Fruit fly (Drosophila melanogaster): Measurements from ENCODE around the gene CG3534.
A peak's percentile ranks its signal among the peaks of the same experiment; 100 is the strongest.

Gene CG3534

dm6 chr3R:16980958-16981623 is 15.2 kb upstream of the CG3534 start:
- no peak for TF ChIP-seq Hr83 (GFP tag; optimal IDR thresholded peaks at IDR 0.05; ENCODE audit: poor library complexity, severe bottlenecking)
- no peak for TF ChIP-seq CrebA (GFP tag; optimal IDR thresholded peaks at IDR 0.05; ENCODE audit: borderline replicate concordance)
- TF ChIP-seq GATAd (GFP tag; optimal IDR thresholded peaks at IDR 0.05) = no peak
- no peak for TF ChIP-seq rgr (GFP tag; optimal IDR thresholded peaks at IDR 0.05)
- TF ChIP-seq sv (GFP tag; optimal IDR thresholded peaks at IDR 0.05) = no peak
- no peak for TF ChIP-seq woc (GFP tag; optimal IDR thresholded peaks at IDR 0.05)
- no peak for TF ChIP-seq h (GFP tag; optimal IDR thresholded peaks at IDR 0.05)
- TF ChIP-seq sage (GFP tag; optimal IDR thresholded peaks at IDR 0.05) = no peak
- no peak for TF ChIP-seq HLH106 (tag; optimal IDR thresholded peaks at IDR 0.05)
- TF ChIP-seq Dif (GFP tag; optimal IDR thresholded peaks at IDR 0.05; ENCODE audit: partially characterized antibody) = no peak
- TF ChIP-seq fru (GFP tag; optimal IDR thresholded peaks at IDR 0.05) = no peak
- TF ChIP-seq CG32264 (GFP tag; optimal IDR thresholded peaks at IDR 0.05) = no peak
- TF ChIP-seq Sp1 (GFP tag; optimal IDR thresholded peaks at IDR 0.05) = no peak
- TF ChIP-seq br (GFP tag; optimal IDR thresholded peaks at IDR 0.05) = no peak
- no peak for TF ChIP-seq jim (GFP tag; optimal IDR thresholded peaks at IDR 0.05)
- TF ChIP-seq dsf (GFP tag; optimal IDR thresholded peaks at IDR 0.05; ENCODE audit: borderline replicate concordance) = no peak
- TF ChIP-seq Hnf4 (GFP tag; optimal IDR thresholded peaks at IDR 0.05) = no peak

- TF ChIP-seq psq (GFP tag; optimal IDR thresholded peaks at IDR 0.05) (peak; percentile 10), h (GFP tag; optimal IDR thresholded peaks at IDR 0.05) (peak; percentile 82), Mio (GFP tag; optimal IDR thresholded peaks at IDR 0.05) (no peak), Abd-B (GFP tag; optimal IDR thresholded peaks at IDR 0.05) (no peak), OdsH (GFP tag; optimal IDR thresholded peaks at IDR 0.05) (no peak), Sp1 (GFP tag; optimal IDR thresholded peaks at IDR 0.05) (peak; percentile 45), CG9705 (GFP tag; optimal IDR thresholded peaks at IDR 0.05) (no peak), N (GFP tag; optimal IDR thresholded peaks at IDR 0.05) (no peak), tai (GFP tag; optimal IDR thresholded peaks at IDR 0.05) (no peak), jim (GFP tag; optimal IDR thresholded peaks at IDR 0.05) (no peak), Hr83 (GFP tag; optimal IDR thresholded peaks at IDR 0.05; ENCODE audit: poor library complexity, severe bottlenecking) (peak; percentile 8), sv (GFP tag; optimal IDR thresholded peaks at IDR 0.05) (no peak), CG32264 (GFP tag; optimal IDR thresholded peaks at IDR 0.05) (no peak), HLH106 (tag; optimal IDR thresholded peaks at IDR 0.05) (no peak), Hr78 (GFP tag; optimal IDR thresholded peaks at IDR 0.05) (no peak), Dif (GFP tag; optimal IDR thresholded peaks at IDR 0.05; ENCODE audit: partially characterized antibody) (no peak), Jra (GFP tag; optimal IDR thresholded peaks at IDR 0.05) (peak; percentile 19), lola (GFP tag; optimal IDR thresholded peaks at IDR 0.05) (no peak), brk (GFP tag; optimal IDR thresholded peaks at IDR 0.05) (peak; percentile 79), CrebA (GFP tag; optimal IDR thresholded peaks at IDR 0.05; ENCODE audit: borderline replicate concordance) (no peak), ey (GFP tag; optimal IDR thresholded peaks at IDR 0.05) (no peak), fru (GFP tag; optimal IDR thresholded peaks at IDR 0.05) (no peak), rgr (GFP tag; optimal IDR thresholded peaks at IDR 0.05) (no peak), Rel (GFP tag; optimal IDR thresholded peaks at IDR 0.05) (no peak), Rel (tag; optimal IDR thresholded peaks at IDR 0.05) (peak; percentile 84), foxo (GFP tag; optimal IDR thresholded peaks at IDR 0.05) (peak in 1 of 2 experiments; percentile 15), dsf (GFP tag; optimal IDR thresholded peaks at IDR 0.05; ENCODE audit: borderline replicate concordance) (no peak), dl (GFP tag; optimal IDR thresholded peaks at IDR 0.05; ENCODE audit: insufficient read depth in 1 of 2, partially characterized antibody in 2 of 2) (peak in 1 of 2 experiments; percentile 45), woc (GFP tag; optimal IDR thresholded peaks at IDR 0.05) (no peak), usp (GFP tag; optimal IDR thresholded peaks at IDR 0.05) (no peak), br (GFP tag; optimal IDR thresholded peaks at IDR 0.05) (peak; percentile 11), dmrt93B (GFP tag; optimal IDR thresholded peaks at IDR 0.05) (no peak), Vsx2 (GFP tag; optimal IDR thresholded peaks at IDR 0.05; ENCODE audit: partially characterized antibody) (no peak), pan (optimal IDR thresholded peaks at IDR 0.05) (no peak), GATAd (GFP tag; optimal IDR thresholded peaks at IDR 0.05) (no peak), Hnf4 (GFP tag; optimal IDR thresholded peaks at IDR 0.05) (no peak), Myc (optimal IDR thresholded peaks at IDR 0.05) (no peak), sage (GFP tag; optimal IDR thresholded peaks at IDR 0.05) (no peak), Dfd (GFP tag; optimal IDR thresholded peaks at IDR 0.05) (no peak)
Observed at dm6 chr3R:16982108-16982707, 14.0 kb upstream of the CG3534 start, which contains the start of gene AhcyL2. TSS of gene AhcyL2 (minus strand) at chr3R:16982158.

Measured in whole organism, wandering third instar larva.